Worm (Caenorhabditis elegans): ENCODE measurements around the gene AH9.3.

DNA sequence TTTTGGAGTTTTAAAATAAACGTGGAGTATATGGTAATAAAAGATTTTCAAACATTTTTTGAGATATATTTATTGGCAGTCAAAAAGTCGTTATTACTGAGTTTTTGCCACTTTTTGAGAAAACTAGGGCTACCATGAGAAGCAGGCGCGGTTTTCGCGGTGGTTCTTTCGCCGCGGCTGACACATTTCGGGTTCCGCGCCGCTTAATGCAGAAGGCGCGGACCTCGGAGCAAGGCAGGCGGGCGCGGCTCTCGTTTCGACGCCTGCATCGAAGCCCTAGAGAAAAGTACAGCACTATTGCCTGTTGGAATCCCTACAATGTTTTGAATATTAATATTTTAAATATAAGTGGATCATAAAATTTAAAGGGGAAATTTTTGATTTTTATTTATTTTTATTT lies 41.5 kb downstream of the AH9.3 start:
- TF ChIP-seq lin-54 (GFP tag; optimal IDR thresholded peaks at IDR 0.05), result no peak
- no peak for TF ChIP-seq sptf-2 (GFP tag; optimal IDR thresholded peaks at IDR 0.05)
- TF ChIP-seq unc-130 (GFP tag; optimal IDR thresholded peaks at IDR 0.05), result no peak
- no peak for TF ChIP-seq snpc-4 (GFP tag; optimal IDR thresholded peaks at IDR 0.05)
- peak in 2 of 4 experiments; percentile 79 to 83 for TF ChIP-seq snpc-4 (tag; optimal IDR thresholded peaks at IDR 0.05)
- no peak for TF ChIP-seq ceh-27 (GFP tag; optimal IDR thresholded peaks at IDR 0.05)
- TF ChIP-seq lir-1 (GFP tag; conservative IDR thresholded peaks at IDR 0.05), result no peak
- no peak for TF ChIP-seq F49E8.2 (tag; optimal IDR thresholded peaks at IDR 0.05; ENCODE audit: insufficient read depth)
- TF ChIP-seq sea-2 (GFP tag; IDR thresholded peaks at IDR 0.05), result no peak
- TF ChIP-seq hrde-1 (tag; optimal IDR thresholded peaks at IDR 0.05; ENCODE audit: borderline replicate concordance), result no peak
- no peak for TF ChIP-seq pbrm-1 (GFP tag; IDR thresholded peaks at IDR 0.05)
- TF ChIP-seq dpl-1 (GFP tag; optimal IDR thresholded peaks at IDR 0.05), result no peak
- no peak for TF ChIP-seq attf-6 (GFP tag; IDR thresholded peaks at IDR 0.05)
- TF ChIP-seq zim-3 (tag; optimal IDR thresholded peaks at IDR 0.05), result no peak
- TF ChIP-seq ama-1 (optimal IDR thresholded peaks at IDR 0.05), result no peak
- no peak for TF ChIP-seq ama-1 (GFP tag; optimal IDR thresholded peaks at IDR 0.05)

All from whole organism, young adult.